Worm (Caenorhabditis elegans): Measurements from ENCODE around the gene C35D10.17.

Gene C35D10.17

DNA sequence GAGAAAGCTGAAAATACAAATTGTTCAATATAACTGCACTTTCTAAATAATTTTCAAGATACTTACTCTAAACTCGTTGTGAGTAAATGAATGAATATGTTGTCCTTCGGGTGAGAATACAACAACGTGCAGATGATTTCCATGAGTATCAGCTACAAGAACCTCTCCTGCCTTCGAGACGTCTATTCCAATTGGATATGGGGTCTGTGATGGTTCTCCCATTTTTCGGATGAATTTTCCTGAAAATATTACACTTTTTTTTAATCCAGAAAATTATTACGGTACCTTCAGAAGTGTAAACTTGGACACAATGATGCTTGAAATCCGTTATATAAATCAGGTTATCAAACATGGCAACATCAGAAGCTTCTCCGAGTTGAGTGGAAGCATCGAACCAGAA lies 28.5 kb downstream of the C35D10.17 start:
- no peak for TF ChIP-seq vab-15 (tag; optimal IDR thresholded peaks at IDR 0.05)
- no peak for TF ChIP-seq pax-3 (tag; optimal IDR thresholded peaks at IDR 0.05)
- no peak for TF ChIP-seq unc-130 (tag; optimal IDR thresholded peaks at IDR 0.05)
- no peak for TF ChIP-seq nhr-84 (tag; optimal IDR thresholded peaks at IDR 0.05)
- no peak for TF ChIP-seq unc-86 (tag; optimal IDR thresholded peaks at IDR 0.05)
- no peak for TF ChIP-seq nhr-90 (tag; optimal IDR thresholded peaks at IDR 0.05; ENCODE audit: poor library complexity)
- peak; percentile 33 for TF ChIP-seq aly-2 (tag; optimal IDR thresholded peaks at IDR 0.05)
- no peak for TF ChIP-seq tbx-2 (tag; optimal IDR thresholded peaks at IDR 0.05)
- TF ChIP-seq mab-9 (GFP tag; IDR thresholded peaks at IDR 0.05): no peak
- TF ChIP-seq sup-37 (GFP tag; optimal IDR thresholded peaks at IDR 0.05): no peak
- no peak for TF ChIP-seq nhr-77 (tag; optimal IDR thresholded peaks at IDR 0.05)
- no peak for TF ChIP-seq efl-1 (optimal IDR thresholded peaks at IDR 0.05)
- peak in 1 of 2 experiments; percentile 83 for TF ChIP-seq efl-1 (GFP tag; optimal IDR thresholded peaks at IDR 0.05 in 1 of 2)
- TF ChIP-seq isw-1 (GFP tag; IDR thresholded peaks at IDR 0.05): no peak

- TF ChIP-seq pag-3 (tag; optimal IDR thresholded peaks at IDR 0.05; ENCODE audit: borderline replicate concordance, insufficient read depth): no peak
- TF ChIP-seq nhr-85 (tag): peak; percentile 41
- TF ChIP-seq nhr-71 (tag; optimal IDR thresholded peaks at IDR 0.05): no peak
- no peak for TF ChIP-seq efl-1 (optimal IDR thresholded peaks at IDR 0.05)
- TF ChIP-seq efl-1 (GFP tag; optimal IDR thresholded peaks at IDR 0.05 in 1 of 2): peak in 1 of 2 experiments; percentile 84
- peak in 1 of 2 experiments; percentile 5 for TF ChIP-seq lin-35 (GFP tag; optimal IDR thresholded peaks at IDR 0.05)
- TF ChIP-seq egl-27 (tag; optimal IDR thresholded peaks at IDR 0.05): no peak
- TF ChIP-seq unc-86 (tag; optimal IDR thresholded peaks at IDR 0.05): no peak
- no peak for TF ChIP-seq fkh-10 (GFP tag; optimal IDR thresholded peaks at IDR 0.05)
- TF ChIP-seq ztf-11 (tag; optimal IDR thresholded peaks at IDR 0.05): no peak
Observed at ce11 chrIII:4899035-4899578, 32.2 kb downstream of the C35D10.17 start, which contains the start of gene nhl-2. Gene nhl-2 (minus strand): TSS chrIII:4899085.

ce11 chrIII:4899728-4900127 lies 32.9 kb downstream of the C35D10.17 start:
- TF ChIP-seq sptf-1 (tag; optimal IDR thresholded peaks at IDR 0.05) (no peak), isw-1 (GFP tag; IDR thresholded peaks at IDR 0.05) (peak; percentile 98), F16B12.6 (tag; optimal IDR thresholded peaks at IDR 0.05) (peak; percentile 68), nhr-28 (tag; optimal IDR thresholded peaks at IDR 0.05) (no peak), zip-4 (GFP tag; optimal IDR thresholded peaks at IDR 0.05) (peak; percentile 96), unc-30 (tag; optimal IDR thresholded peaks at IDR 0.05) (no peak), blmp-1 (tag; optimal IDR thresholded peaks at IDR 0.05) (peak; percentile 100), pqm-1 (tag; optimal IDR thresholded peaks at IDR 0.05) (peak; percentile 95), lin-13 (GFP tag; optimal IDR thresholded peaks at IDR 0.05) (peak; percentile 100), irx-1 (tag; optimal IDR thresholded peaks at IDR 0.05) (peak; percentile 98), lir-3 (tag; optimal IDR thresholded peaks at IDR 0.05; ENCODE audit: poor library complexity) (peak; percentile 98), lsy-2 (tag; optimal IDR thresholded peaks at IDR 0.05) (peak; percentile 97), skn-1 (tag; optimal IDR thresholded peaks at IDR 0.05) (peak; percentile 95), tbx-2 (tag; optimal IDR thresholded peaks at IDR 0.05) (peak; percentile 100), efl-1 (optimal IDR thresholded peaks at IDR 0.05) (peak; percentile 96 to 97), efl-1 (GFP tag; optimal IDR thresholded peaks at IDR 0.05 in 1 of 2) (peak; percentile 85 to 99), swsn-7 (tag; optimal IDR thresholded peaks at IDR 0.05) (peak; percentile 100), fkh-4 (tag; optimal IDR thresholded peaks at IDR 0.05; ENCODE audit: borderline replicate concordance) (peak; percentile 93), ceh-82 (tag; optimal IDR thresholded peaks at IDR 0.05) (peak; percentile 95 to 98 (median 97)), nhr-12 (tag; optimal IDR thresholded peaks at IDR 0.05) (peak; percentile 43), nhr-237 (tag; optimal IDR thresholded peaks at IDR 0.05) (peak; percentile 95), xbp-1 (tag; optimal IDR thresholded peaks at IDR 0.05) (peak; percentile 99), nhr-19 (GFP tag; conservative IDR thresholded peaks at IDR 0.05) (peak; percentile 100), sox-4 (tag; optimal IDR thresholded peaks at IDR 0.05) (peak; percentile 99), ama-1 (optimal IDR thresholded peaks at IDR 0.05) (no peak), hlh-4 (tag; optimal IDR thresholded peaks at IDR 0.05) (peak; percentile 83), alr-1 (tag; optimal IDR thresholded peaks at IDR 0.05; ENCODE audit: borderline replicate concordance) (no peak), fkh-10 (GFP tag; optimal IDR thresholded peaks at IDR 0.05) (peak; percentile 99), dpl-1 (GFP tag; optimal IDR thresholded peaks at IDR 0.05) (peak; percentile 89 to 91 (median 89)), nhr-76 (tag; optimal IDR thresholded peaks at IDR 0.05) (peak; percentile 69), unc-62 (GFP tag; optimal IDR thresholded peaks at IDR 0.05) (no peak), elt-3 (tag; optimal IDR thresholded peaks at IDR 0.05) (peak in 5 of 6 experiments; percentile 68 to 98 (median 97)), nhr-11 (tag; optimal IDR thresholded peaks at IDR 0.05) (peak; percentile 94)

All from whole organism, L1 larva.